Worm (Caenorhabditis elegans) whole organism, L4 larva: ENCODE data around the gene sgt-1.
A peak's percentile ranks its signal among the peaks of the same experiment; 100 is the strongest.

Experiments used
- D1046.2 ChIP-seq: fragments of 200-800 bp; sonication (Bioruptor generic); IDR thresholded peaks from 2 replicates; pipeline ENCODE4 v1.3.6; 2022; ENCODE audit warnings: missing genetic modification characterization, missing compliant biosample characterization
- F10B5.3 ChIP-seq: sonication (generic microtip); optimal IDR thresholded peaks from 2 replicates; lab custom pipeline; 2016; ENCODE audit warnings: mild to moderate bottlenecking, missing genetic modification characterization, missing compliant biosample characterization
- F26F4.8 ChIP-seq: fragments of 200-800 bp; sonication (Bioruptor generic); conservative IDR thresholded peaks from 2 replicates; pipeline ENCODE4 v1.3.6; 2022; ENCODE audit warnings: missing genetic modification characterization, missing compliant biosample characterization
- F37D6.2 ChIP-seq: sonication (generic microtip); optimal IDR thresholded peaks from 2 replicates; lab custom pipeline; 2016; ENCODE audit warnings: mild to moderate bottlenecking, missing genetic modification characterization, missing compliant biosample characterization
- T20F7.1 ChIP-seq: fragments of 200-800 bp; sonication (Bioruptor generic); optimal IDR thresholded peaks from 2 replicates; lab custom pipeline; 2018; ENCODE audit warnings: mild to moderate bottlenecking, missing genetic modification characterization, missing compliant biosample characterization
- T26A8.4 ChIP-seq: fragments of 200-800 bp; sonication (Bioruptor generic); IDR thresholded peaks from 2 replicates; pipeline ENCODE4 v1.3.6; 2022; ENCODE audit warnings: missing genetic modification characterization, missing compliant biosample characterization
- Y105C5A.15 ChIP-seq: fragments of 200-800 bp; sonication (Bioruptor generic); IDR thresholded peaks from 2 replicates; pipeline ENCODE4 v1.3.6; 2022; ENCODE audit warnings: missing genetic modification characterization, missing compliant biosample characterization
- Y48G9A.11 ChIP-seq: fragments of 200-800 bp; sonication (Bioruptor generic); IDR thresholded peaks from 2 replicates; pipeline ENCODE4 v1.3.6; 2022; ENCODE audit warnings: missing genetic modification reagents, missing genetic modification characterization, missing compliant biosample characterization
- Y5F2A.4 ChIP-seq: fragments of 200-800 bp; sonication (Bioruptor generic); optimal IDR thresholded peaks from 2 replicates; lab custom pipeline; 2018; ENCODE audit warnings: mild to moderate bottlenecking, missing genetic modification characterization, missing compliant biosample characterization
- ZK337.2 ChIP-seq: fragments of 200-800 bp; sonication (Bioruptor generic); IDR thresholded peaks from 2 replicates; pipeline ENCODE4 v1.3.6; 2022; ENCODE audit warnings: missing genetic modification reagents, missing genetic modification characterization, missing compliant biosample characterization
- aly-2 ChIP-seq: sonication (generic microtip); optimal IDR thresholded peaks from 2 replicates; lab custom pipeline; 2018; ENCODE audit warnings: missing biosample characterization, missing genetic modification characterization
- ama-1 ChIP-seq: fragments of 150-350 bp; optimal IDR thresholded peaks from 2 replicates; lab custom pipeline; 2014; ENCODE audit warnings: inconsistent platforms, mixed read lengths
- arid-1 ChIP-seq: fragments of 200-800 bp; sonication (Bioruptor generic); conservative IDR thresholded peaks from 2 replicates; pipeline ENCODE4 v1.3.6; 2022; ENCODE audit warnings: missing genetic modification reagents, missing genetic modification characterization, missing compliant biosample characterization
- attf-4 ChIP-seq: sonication (generic microtip); optimal IDR thresholded peaks from 3 replicates; lab custom pipeline; 2017; ENCODE audit warnings: missing biosample characterization, missing genetic modification characterization
- ceh-32 ChIP-seq: sonication (generic microtip); optimal IDR thresholded peaks from 2 replicates; lab custom pipeline; 2016; ENCODE audit warnings: mild to moderate bottlenecking, missing genetic modification characterization, missing compliant biosample characterization; ENCODE audit not compliant: poor library complexity
- ceh-44 ChIP-seq: fragments of 200-800 bp; sonication (Bioruptor generic); IDR thresholded peaks from 2 replicates; pipeline ENCODE4 v1.3.6; 2022; ENCODE audit warnings: missing genetic modification reagents, missing genetic modification characterization, missing compliant biosample characterization
- ceh-62 ChIP-seq: sonication (generic microtip); optimal IDR thresholded peaks from 2 replicates; lab custom pipeline; 2017; ENCODE audit warnings: missing biosample characterization, missing genetic modification characterization
- ces-1 ChIP-seq: fragments of 150-350 bp; sonication (generic microtip); optimal IDR thresholded peaks from 4 replicates; lab custom pipeline; 2014; ENCODE audit warnings: missing biosample characterization, missing genetic modification reagents, missing genetic modification characterization
- cey-2 ChIP-seq: sonication (generic microtip); optimal IDR thresholded peaks from 3 replicates; lab custom pipeline; 2017; ENCODE audit warnings: missing genetic modification characterization, mild to moderate bottlenecking, missing compliant biosample characterization, antibody characterized with exemption, borderline replicate concordance; ENCODE audit not compliant: insufficient read depth
- daf-12 ChIP-seq: fragments of 150-350 bp; optimal IDR thresholded peaks from 2 replicates; lab custom pipeline; 2014; ENCODE audit warnings: missing biosample characterization, missing genetic modification reagents, missing genetic modification characterization
- daf-19 ChIP-seq: fragments of 200-800 bp; sonication (Bioruptor generic); conservative IDR thresholded peaks from 2 replicates; pipeline ENCODE4 v1.3.6; 2022; ENCODE audit warnings: missing genetic modification characterization, missing compliant biosample characterization
- dmd-6 ChIP-seq: fragments of 200-800 bp; sonication (Bioruptor generic); IDR thresholded peaks from 2 replicates; pipeline ENCODE4 v1.3.6; 2022; ENCODE audit warnings: missing genetic modification reagents, missing genetic modification characterization, missing compliant biosample characterization
- dmd-9 ChIP-seq: fragments of 200-800 bp; sonication (Bioruptor generic); IDR thresholded peaks from 2 replicates; pipeline ENCODE4 v1.3.6; 2022; ENCODE audit warnings: missing genetic modification reagents, missing genetic modification characterization, missing compliant biosample characterization
- dpl-1 ChIP-seq: fragments of 150-350 bp; optimal IDR thresholded peaks from 2 replicates; lab custom pipeline; 2014; ENCODE audit warnings: missing biosample characterization, missing genetic modification reagents, missing genetic modification characterization
- duxl-1 ChIP-seq: sonication (generic microtip); optimal IDR thresholded peaks from 2 replicates; lab custom pipeline; 2016; ENCODE audit warnings: mild to moderate bottlenecking, missing genetic modification characterization, moderate library complexity, missing compliant biosample characterization; ENCODE audit not compliant: poor library complexity
- dve-1 ChIP-seq: sonication (generic microtip); optimal IDR thresholded peaks from 2 replicates; lab custom pipeline; 2017; ENCODE audit warnings: antibody characterized with exemption, mild to moderate bottlenecking, missing genetic modification characterization, missing compliant biosample characterization; ENCODE audit not compliant: insufficient read depth
- egl-43 ChIP-seq: fragments of 200-800 bp; sonication (Bioruptor generic); IDR thresholded peaks from 2 replicates; pipeline ENCODE4 v1.3.6; 2022; ENCODE audit warnings: missing genetic modification reagents, missing genetic modification characterization, missing compliant biosample characterization
- fos-1 ChIP-seq: fragments of 150-350 bp; optimal IDR thresholded peaks from 2 replicates; lab custom pipeline; 2014; ENCODE audit warnings: missing biosample characterization, missing genetic modification characterization
- hlh-11 ChIP-seq: fragments of 200-800 bp; sonication (Bioruptor generic); optimal IDR thresholded peaks from 2 replicates; lab custom pipeline; 2018; ENCODE audit warnings: mild to moderate bottlenecking, missing genetic modification characterization, missing compliant biosample characterization
- lim-7 ChIP-seq: fragments of 200-800 bp; sonication (Bioruptor generic); IDR thresholded peaks from 2 replicates; pipeline ENCODE4 v1.3.6; 2022; ENCODE audit warnings: missing genetic modification characterization, missing compliant biosample characterization
- lin-13 ChIP-seq: fragments of 150-350 bp; optimal IDR thresholded peaks from 2 replicates; lab custom pipeline; 2014; ENCODE audit warnings: missing biosample characterization, missing genetic modification reagents, missing genetic modification characterization
- lin-38 ChIP-seq: fragments of 200-800 bp; sonication (Bioruptor generic); IDR thresholded peaks from 2 replicates; pipeline ENCODE4 v1.3.6; 2022; ENCODE audit warnings: missing genetic modification reagents, missing genetic modification characterization, missing compliant biosample characterization
- lin-39 ChIP-seq: fragments of 150-350 bp; optimal IDR thresholded peaks from 2 replicates; lab custom pipeline; 2014; ENCODE audit warnings: missing biosample characterization, missing genetic modification reagents, missing genetic modification characterization
- madf-5 ChIP-seq, 2 experiments: fragments of 200-800 bp; sonication (Bioruptor generic); IDR thresholded peaks; 2 replicates each; pipeline ENCODE4 v1.3.6; 2022; ENCODE audit warnings: missing compliant biosample characterization in 2 of 2, missing genetic modification characterization in 2 of 2
- madf-9 ChIP-seq: fragments of 200-800 bp; sonication (Bioruptor generic); conservative IDR thresholded peaks from 2 replicates; pipeline ENCODE4 v1.3.6; 2022; ENCODE audit warnings: missing genetic modification reagents, missing genetic modification characterization, missing compliant biosample characterization
- mdl-1 ChIP-seq, 2 experiments: fragments of 150-350 bp in 1 of 2; sonication (generic microtip) in 1 of 2; optimal IDR thresholded peaks; 2 replicates each; lab custom pipeline; 2014 to 2017; ENCODE audit warnings: missing biosample characterization in 2 of 2, missing genetic modification characterization in 2 of 2
- mdt-29 ChIP-seq: fragments of 200-800 bp; sonication (Bioruptor generic); IDR thresholded peaks from 2 replicates; pipeline ENCODE4 v1.3.6; 2022; ENCODE audit warnings: missing genetic modification reagents, missing genetic modification characterization, missing compliant biosample characterization
- mep-1 ChIP-seq: fragments of 150-350 bp; sonication (generic microtip); optimal IDR thresholded peaks from 3 replicates; lab custom pipeline; 2014; ENCODE audit warnings: missing biosample characterization, missing genetic modification characterization
- mes-2 ChIP-seq: sonication (generic microtip); optimal IDR thresholded peaks from 2 replicates; lab custom pipeline; 2016; ENCODE audit warnings: missing genotype, mild to moderate bottlenecking, missing genetic modification characterization, missing compliant biosample characterization; ENCODE audit not compliant: poor library complexity, severe bottlenecking
- nhr-25 ChIP-seq: sonication (generic microtip); optimal IDR thresholded peaks from 2 replicates; lab custom pipeline; 2017; ENCODE audit warnings: missing genetic modification characterization, mild to moderate bottlenecking, missing compliant biosample characterization, antibody characterized with exemption, moderate library complexity, borderline replicate concordance; ENCODE audit not compliant: insufficient read depth
- nhr-77 ChIP-seq: fragments of 150-350 bp; optimal IDR thresholded peaks from 2 replicates; lab custom pipeline; 2014; ENCODE audit warnings: missing biosample characterization, missing genetic modification characterization
- pqm-1 ChIP-seq: sonication (generic microtip); optimal IDR thresholded peaks from 2 replicates; lab custom pipeline; 2017; ENCODE audit warnings: missing biosample characterization, missing genetic modification characterization
- rbr-2 ChIP-seq: sonication (generic microtip); optimal IDR thresholded peaks from 2 replicates; lab custom pipeline; 2016; ENCODE audit warnings: missing genotype, missing genetic modification characterization, missing compliant biosample characterization
- snpc-1.2 ChIP-seq: fragments of 200-800 bp; sonication (Bioruptor generic); IDR thresholded peaks from 2 replicates; pipeline ENCODE4 v1.3.6; 2022; ENCODE audit warnings: missing genetic modification reagents, missing genetic modification characterization, missing compliant biosample characterization
- snpc-4 ChIP-seq: fragments of 150-350 bp; optimal IDR thresholded peaks from 2 replicates; lab custom pipeline; 2014; ENCODE audit warnings: missing biosample characterization, missing genetic modification characterization
- tag-97 ChIP-seq: fragments of 200-800 bp; sonication (Bioruptor generic); IDR thresholded peaks from 2 replicates; pipeline ENCODE4 v1.3.6; 2022; ENCODE audit warnings: missing genetic modification characterization, missing compliant biosample characterization
- unc-130 ChIP-seq: sonication (generic microtip); optimal IDR thresholded peaks from 2 replicates; lab custom pipeline; 2016; ENCODE audit warnings: missing genetic modification reagents, missing genetic modification characterization, missing compliant biosample characterization
- unc-39 ChIP-seq: sonication (generic microtip); optimal IDR thresholded peaks from 2 replicates; lab custom pipeline; 2017; ENCODE audit warnings: missing biosample characterization, missing genetic modification characterization
- zag-1 ChIP-seq: fragments of 150-350 bp; optimal IDR thresholded peaks from 2 replicates; lab custom pipeline; 2014; ENCODE audit warnings: missing biosample characterization, missing genetic modification characterization
- zfp-3 ChIP-seq: fragments of 200-800 bp; sonication (Bioruptor generic); conservative IDR thresholded peaks from 2 replicates; pipeline ENCODE4 v1.3.6; 2022; ENCODE audit warnings: missing genetic modification reagents, missing genetic modification characterization, missing compliant biosample characterization
- zip-2 ChIP-seq: fragments of 150-350 bp; optimal IDR thresholded peaks from 2 replicates; lab custom pipeline; 2014; ENCODE audit warnings: missing biosample characterization, missing genetic modification characterization

Gene sgt-1

ce11 chrII:4942397-4942796, 38.8 kb upstream of the sgt-1 start:
- TF ChIP-seq zfp-3 (GFP tag; lab: Robert Waterston, UW) (peak; percentile 82), unc-130 (GFP tag; lab: Kevin White, UChicago) (peak; percentile 66), madf-9 (peak; percentile 63; the same call in 1 of the 2 replicates), mep-1 (tag; lab: Kevin White, UChicago) (peak; percentile 27), nhr-25 (peak; percentile 57), fos-1 (tag; lab: Kevin White, UChicago) (no peak), arid-1 (GFP tag; lab: Robert Waterston, UW) (peak; percentile 84), F10B5.3 (no peak), zip-2 (tag; lab: Kevin White, UChicago) (no peak), hlh-11 (tag; lab: Kevin White, UChicago) (no peak), dmd-6 (GFP tag; lab: Robert Waterston, UW) (peak; percentile 47), tag-97 (GFP tag; lab: Robert Waterston, UW) (no peak), ceh-44 (GFP tag; lab: Robert Waterston, UW) (no peak), Y105C5A.15 (GFP tag; lab: Robert Waterston, UW) (0 out of 2 replicates have a peak, but pooled peaks have one; percentile 10), cey-2 (tag; lab: Kevin White, UChicago) (no peak), ceh-62 (tag; lab: Kevin White, UChicago) (no peak), F37D6.2 (tag; lab: Kevin White, UChicago) (no peak), duxl-1 (tag; lab: Kevin White, UChicago) (peak; percentile 80), ceh-32 (tag; lab: Kevin White, UChicago) (no peak), ama-1 (lab: Kevin White, UChicago) (peak; percentile 90), aly-2 (tag; lab: Kevin White, UChicago) (peak; percentile 53), snpc-1.2 (GFP tag; lab: Robert Waterston, UW) (no peak), madf-5 (GFP tag; IDR thresholded peaks at IDR 0.05; lab: Robert Waterston, UW) (peak; percentile 38 to 67; a peak in 2 of 4 replicates), ces-1 (GFP tag; lab: Kevin White, UChicago) (no peak), nhr-77 (tag; lab: Kevin White, UChicago) (no peak), mdt-29 (GFP tag; lab: Robert Waterston, UW) (peak; percentile 58; the same call in 1 of the 2 replicates), pqm-1 (tag; lab: Kevin White, UChicago) (no peak), snpc-4 (tag; lab: Kevin White, UChicago) (no peak), ZK337.2 (GFP tag; lab: Robert Waterston, UW) (no peak), mes-2 (tag; lab: Kevin White, UChicago) (peak; percentile 79), zag-1 (tag; lab: Kevin White, UChicago) (no peak), lim-7 (GFP tag; lab: Robert Waterston, UW) (peak; percentile 74), egl-43 (GFP tag; lab: Robert Waterston, UW) (peak; percentile 82), lin-39 (tag; lab: Kevin White, UChicago) (no peak), dve-1 (tag; lab: Kevin White, UChicago) (peak; percentile 23), T20F7.1 (GFP tag; lab: Kevin White, UChicago) (peak; percentile 39), lin-38 (peak; percentile 76), lin-13 (peak; percentile 55), F26F4.8 (GFP tag; lab: Robert Waterston, UW) (no peak; the same call in 1 of the 2 replicates), dpl-1 (GFP tag; lab: Kevin White, UChicago) (no peak), Y48G9A.11 (GFP tag; lab: Robert Waterston, UW) (peak; percentile 79), D1046.2 (GFP tag; lab: Robert Waterston, UW) (peak; percentile 71; the same call in 1 of the 2 replicates), mdl-1 (tag; optimal IDR thresholded peaks at IDR 0.05; lab: Kevin White, UChicago) (no peak), dmd-9 (GFP tag; lab: Robert Waterston, UW) (peak; percentile 72; the same call in 1 of the 2 replicates), Y5F2A.4 (GFP tag; lab: Kevin White, UChicago) (peak; percentile 58), daf-12 (tag; lab: Kevin White, UChicago) (no peak), attf-4 (tag; lab: Kevin White, UChicago) (no peak), unc-39 (tag; lab: Kevin White, UChicago) (no peak), T26A8.4 (GFP tag; lab: Robert Waterston, UW) (peak; percentile 71), rbr-2 (tag; lab: Kevin White, UChicago) (peak; percentile 42), daf-19 (GFP tag; lab: Robert Waterston, UW) (peak; percentile 71)
